Fruit fly (Drosophila melanogaster) whole organism, embryonic: ENCODE data around the gene CG12106.

Experiments
- Aef1 ChIP-seq: fragments of 200-800 bp; sonication (Bioruptor generic); IDR thresholded peaks from 3 replicates; pipeline ENCODE4 v1.3.6; 2022; ENCODE audit warnings: missing biosample characterization, missing genetic modification characterization
- Atf6 ChIP-seq: fragments of 200-800 bp; sonication (Bioruptor generic); IDR thresholded peaks from 2 replicates; pipeline ENCODE4 v1.3.6; 2022; ENCODE audit warnings: missing biosample characterization, missing genetic modification characterization
- CG10147 ChIP-seq: fragments of 200-800 bp; sonication (Bioruptor generic); optimal IDR thresholded peaks from 2 replicates; lab custom pipeline; 2019; ENCODE audit warnings: missing biosample characterization, mild to moderate bottlenecking, missing genetic modification characterization, moderate library complexity
- CG10209 ChIP-seq: fragments of 200-800 bp; sonication (Bioruptor generic); optimal IDR thresholded peaks from 3 replicates; lab custom pipeline; 2017; ENCODE audit warnings: missing biosample characterization, mild to moderate bottlenecking, missing genetic modification characterization, missing genetic modification reagents
- CG11085 ChIP-seq: fragments of 200-800 bp; sonication (Bioruptor generic); IDR thresholded peaks from 2 replicates; pipeline ENCODE4 v1.3.6; 2022; ENCODE audit warnings: missing biosample characterization, missing genetic modification characterization
- CG14441 ChIP-seq: fragments of 200-800 bp; sonication (Bioruptor generic); IDR thresholded peaks from 2 replicates; pipeline ENCODE4 v1.3.6; 2022; ENCODE audit warnings: missing biosample characterization, missing genetic modification characterization
- CG2129 ChIP-seq: fragments of 200-800 bp; sonication (Bioruptor generic); IDR thresholded peaks from 2 replicates; pipeline ENCODE4 v1.3.6; 2022; ENCODE audit warnings: missing biosample characterization, missing genetic modification characterization; ENCODE audit not compliant: partially characterized antibody
- CG2712 ChIP-seq: fragments of 200-800 bp; optimal IDR thresholded peaks from 3 replicates; lab custom pipeline; 2019; ENCODE audit warnings: missing biosample characterization, mild to moderate bottlenecking, missing genetic modification characterization, moderate library complexity
- CG32772 ChIP-seq: fragments of 200-800 bp; sonication (Bioruptor generic); IDR thresholded peaks from 2 replicates; pipeline ENCODE4 v1.3.6; 2022; ENCODE audit warnings: missing biosample characterization, missing genetic modification characterization
- CG33213 ChIP-seq: fragments of 200-800 bp; sonication (Bioruptor generic); optimal IDR thresholded peaks from 3 replicates; lab custom pipeline; 2016; ENCODE audit warnings: missing biosample characterization, missing genetic modification characterization
- CG3407 ChIP-seq: fragments of 200-800 bp; sonication (Bioruptor generic); optimal IDR thresholded peaks from 2 replicates; lab custom pipeline; 2018; ENCODE audit warnings: missing biosample characterization, mild to moderate bottlenecking, missing genetic modification characterization
- CG3995 ChIP-seq: fragments of 200-800 bp; sonication (Bioruptor generic); optimal IDR thresholded peaks from 3 replicates; lab custom pipeline; 2016; ENCODE audit warnings: missing biosample characterization, missing genetic modification characterization
- CG4820 ChIP-seq: fragments of 200-800 bp; sonication (Bioruptor generic); optimal IDR thresholded peaks from 3 replicates; lab custom pipeline; 2016; ENCODE audit warnings: missing biosample characterization, missing genetic modification characterization
- CG8944 ChIP-seq: fragments of 200-800 bp; sonication (Bioruptor generic); optimal IDR thresholded peaks from 3 replicates; lab custom pipeline; 2016; ENCODE audit warnings: missing biosample characterization, missing genetic modification characterization
- CG9727 ChIP-seq: fragments of 200-800 bp; sonication (Bioruptor generic); optimal IDR thresholded peaks from 3 replicates; lab custom pipeline; 2017; ENCODE audit warnings: missing biosample characterization, mild to moderate bottlenecking, missing genetic modification characterization
- CG9797 ChIP-seq: fragments of 200-800 bp; sonication (Bioruptor generic); optimal IDR thresholded peaks from 3 replicates; lab custom pipeline; 2018; ENCODE audit warnings: missing biosample characterization, mild to moderate bottlenecking, missing genetic modification characterization
- CG9817 ChIP-seq: fragments of 200-800 bp; sonication (Bioruptor generic); optimal IDR thresholded peaks from 2 replicates; lab custom pipeline; 2018; ENCODE audit warnings: missing biosample characterization, mild to moderate bottlenecking, missing genetic modification characterization, moderate library complexity
- CoRest ChIP-seq: fragments of 200-800 bp; sonication (Bioruptor generic); optimal IDR thresholded peaks from 3 replicates; lab custom pipeline; 2018; ENCODE audit warnings: missing biosample characterization, mild to moderate bottlenecking, missing genetic modification characterization, moderate library complexity
- Dbx ChIP-seq: fragments of 200-800 bp; sonication (Bioruptor generic); IDR thresholded peaks from 3 replicates; pipeline ENCODE4 v1.3.6; 2022; ENCODE audit warnings: missing biosample characterization, missing genetic modification characterization
- Dref ChIP-seq: fragments of 200-800 bp; sonication (Bioruptor generic); IDR thresholded peaks from 2 replicates; pipeline ENCODE4 v1.3.6; 2022; ENCODE audit warnings: missing biosample characterization, missing genetic modification characterization
- HLHmδ ChIP-seq: fragments of 200-800 bp; sonication (Bioruptor generic); optimal IDR thresholded peaks from 2 replicates; lab custom pipeline; 2018; ENCODE audit warnings: missing biosample characterization, mild to moderate bottlenecking, missing genetic modification characterization, moderate library complexity
- Hey ChIP-seq: fragments of 200-800 bp; sonication (Bioruptor generic); optimal IDR thresholded peaks from 3 replicates; lab custom pipeline; 2018; ENCODE audit warnings: missing biosample characterization, mild to moderate bottlenecking, missing genetic modification characterization
- Hmx ChIP-seq: fragments of 200-800 bp; sonication (Bioruptor generic); optimal IDR thresholded peaks from 2 replicates; lab custom pipeline; 2016; ENCODE audit warnings: missing biosample characterization, missing genetic modification characterization
- Hr51 ChIP-seq, 2 experiments: fragments of 200-800 bp; sonication (Bioruptor generic); optimal IDR thresholded peaks; 2 replicates in 1 of 2; 3 replicates in 1 of 2; lab custom pipeline; 2016 to 2018; ENCODE audit warnings: missing biosample characterization in 2 of 2, missing genetic modification characterization in 2 of 2, mild to moderate bottlenecking in 1 of 2, moderate library complexity in 1 of 2
- Lhr ChIP-seq: fragments of 200-800 bp; sonication (Bioruptor generic); optimal IDR thresholded peaks from 3 replicates; lab custom pipeline; 2017; ENCODE audit warnings: mild to moderate bottlenecking, missing biosample characterization, missing genetic modification reagents, missing genetic modification characterization
- Mad ChIP-seq: fragments of 200-800 bp; sonication (Bioruptor generic); optimal IDR thresholded peaks from 2 replicates; lab custom pipeline; 2016; ENCODE audit warnings: missing biosample characterization, missing genetic modification characterization
- Mes4 ChIP-seq: fragments of 200-800 bp; sonication (Bioruptor generic); optimal IDR thresholded peaks from 2 replicates; lab custom pipeline; 2016; ENCODE audit warnings: missing biosample characterization, missing genetic modification characterization
- NK7.1 ChIP-seq: fragments of 200-800 bp; sonication (Bioruptor generic); optimal IDR thresholded peaks from 3 replicates; lab custom pipeline; 2016; ENCODE audit warnings: missing biosample characterization, missing genetic modification characterization
- amos ChIP-seq: fragments of 200-800 bp; sonication (Bioruptor generic); IDR thresholded peaks from 2 replicates; pipeline ENCODE4 v1.3.6; 2022; ENCODE audit warnings: missing biosample characterization, missing genetic modification characterization; ENCODE audit not compliant: partially characterized antibody
- bbx ChIP-seq: fragments of 200-800 bp; sonication (Bioruptor generic); IDR thresholded peaks from 2 replicates; pipeline ENCODE4 v1.3.6; 2022; ENCODE audit warnings: missing biosample characterization, missing genetic modification characterization; ENCODE audit not compliant: partially characterized antibody
- ci ChIP-seq: fragments of 200-800 bp; sonication (Bioruptor generic); IDR thresholded peaks from 3 replicates; pipeline ENCODE4 v1.3.6; 2022; ENCODE audit warnings: missing biosample characterization, missing genetic modification characterization
- da ChIP-seq: fragments of 200-800 bp; sonication (Bioruptor generic); optimal IDR thresholded peaks from 2 replicates; lab custom pipeline; 2016; ENCODE audit warnings: missing biosample characterization, missing genetic modification characterization
- dpn ChIP-seq, 2 experiments: fragments of 200-800 bp; sonication (Bioruptor generic); optimal IDR thresholded peaks; 3 replicates each; lab custom pipeline; 2016; ENCODE audit warnings: missing biosample characterization in 2 of 2, missing genetic modification characterization in 2 of 2
- esg ChIP-seq: fragments of 200-800 bp; sonication (Bioruptor generic); conservative IDR thresholded peaks from 2 replicates; pipeline ENCODE4 v1.3.6; 2022; ENCODE audit warnings: missing biosample characterization, missing genetic modification characterization
- ftz-f1 ChIP-seq: fragments of 200-800 bp; sonication (Bioruptor generic); optimal IDR thresholded peaks from 2 replicates; lab custom pipeline; 2016; ENCODE audit warnings: missing biosample characterization, missing genetic modification characterization
- gfzf ChIP-seq: fragments of 200-800 bp; sonication (Bioruptor generic); optimal IDR thresholded peaks from 2 replicates; lab custom pipeline; 2016; ENCODE audit warnings: missing biosample characterization, mild to moderate bottlenecking, missing genetic modification characterization, moderate library complexity
- ham ChIP-seq: fragments of 200-800 bp; sonication (Bioruptor generic); IDR thresholded peaks from 2 replicates; pipeline ENCODE4 v1.3.6; 2022; ENCODE audit warnings: missing biosample characterization, missing genetic modification characterization
- ind ChIP-seq: fragments of 200-800 bp; sonication (Bioruptor generic); optimal IDR thresholded peaks from 3 replicates; lab custom pipeline; 2016; ENCODE audit warnings: missing biosample characterization, missing genetic modification characterization
- insv ChIP-seq, 2 experiments: fragments of 200-800 bp; sonication (Bioruptor generic); optimal IDR thresholded peaks; 3 replicates each; lab custom pipeline; 2016 to 2018; ENCODE audit warnings: missing biosample characterization in 2 of 2, missing genetic modification characterization in 2 of 2
- jumu ChIP-seq: fragments of 200-800 bp; sonication (Bioruptor generic); optimal IDR thresholded peaks from 3 replicates; lab custom pipeline; 2016; ENCODE audit warnings: missing biosample characterization, missing genetic modification characterization
- mam ChIP-seq: fragments of 200-800 bp; sonication (Bioruptor generic); optimal IDR thresholded peaks from 3 replicates; lab custom pipeline; 2016; ENCODE audit warnings: missing biosample characterization, missing genetic modification characterization
- pho ChIP-seq: fragments of 200-800 bp; sonication (Bioruptor generic); optimal IDR thresholded peaks from 2 replicates; lab custom pipeline; 2016; ENCODE audit warnings: missing biosample characterization, missing genetic modification characterization
- prd ChIP-seq, 3 experiments: fragments of >200 bp in 2 of 3; fragments of 200-800 bp in 1 of 3; sonication (Bioruptor generic) in 1 of 3; optimal IDR thresholded peaks in 2 of 3; IDR thresholded peaks in 1 of 3; 2 replicates in 2 of 3; 3 replicates in 1 of 3; pipeline versions ENCODE4 v1.3.6 to Lab custom; 2017 to 2022; ENCODE audit warnings: missing biosample characterization in 1 of 3, missing genetic modification characterization in 1 of 3
- scrt ChIP-seq: fragments of 200-800 bp; sonication (Bioruptor generic); optimal IDR thresholded peaks from 2 replicates; lab custom pipeline; 2018; ENCODE audit warnings: missing biosample characterization, mild to moderate bottlenecking, missing genetic modification characterization, moderate library complexity
- sima ChIP-seq: fragments of 200-800 bp; sonication (Bioruptor generic); optimal IDR thresholded peaks from 2 replicates; lab custom pipeline; 2016; ENCODE audit warnings: missing biosample characterization, missing genetic modification characterization
- sob ChIP-seq: fragments of 200-800 bp; sonication (Bioruptor generic); IDR thresholded peaks from 2 replicates; pipeline ENCODE4 v1.3.6; 2022; ENCODE audit warnings: missing biosample characterization, missing genetic modification characterization
- stc ChIP-seq: fragments of 200-800 bp; sonication (Bioruptor generic); IDR thresholded peaks from 2 replicates; pipeline ENCODE4 v1.3.6; 2022; ENCODE audit warnings: missing biosample characterization, missing genetic modification characterization
- tgo ChIP-seq: fragments of 200-800 bp; sonication (Bioruptor generic); IDR thresholded peaks from 3 replicates; pipeline ENCODE4 v1.3.6; 2022; ENCODE audit warnings: missing biosample characterization, missing genetic modification characterization
- tup ChIP-seq: fragments of 200-800 bp; sonication (Bioruptor generic); optimal IDR thresholded peaks from 2 replicates; lab custom pipeline; 2016; ENCODE audit warnings: missing biosample characterization, mild to moderate bottlenecking, missing genetic modification characterization, moderate library complexity

Gene CG12106

DNA sequence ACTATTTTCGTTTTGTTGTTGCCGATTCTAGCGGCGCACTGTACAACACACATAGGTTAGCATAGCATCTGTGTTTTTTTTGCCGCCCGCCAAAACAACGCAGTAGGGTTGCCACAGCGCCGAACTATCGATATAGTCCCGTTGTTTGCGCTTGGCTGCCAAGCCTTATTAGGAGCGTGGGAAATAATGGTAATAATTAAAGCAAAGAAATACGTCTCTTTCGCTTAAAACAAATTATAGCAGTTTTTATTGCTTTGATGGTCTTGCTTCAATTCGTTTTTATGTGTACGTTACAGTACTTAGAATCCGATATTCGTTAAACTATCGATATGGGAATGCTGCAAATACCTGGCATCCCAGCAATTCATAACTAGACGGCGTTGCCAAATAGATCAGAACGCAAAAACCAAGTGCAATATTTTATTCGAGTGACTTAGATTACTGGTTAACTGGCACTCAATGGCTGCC is 49.8 kb downstream of the CG12106 start, which contains the start of the genes mxc and Larp7 (continued):
- TF ChIP-seq CG10209 (GFP tag; lab: Kevin White, UChicago) (peak; percentile 27), ind (GFP tag; lab: Kevin White, UChicago) (peak; percentile 69), insv (GFP tag; optimal IDR thresholded peaks at IDR 0.05; lab: Kevin White, UChicago) (peak in 1 of 2 experiments; percentile 63), sima (GFP tag; lab: Kevin White, UChicago) (no peak), CG32772 (GFP tag; lab: Robert Waterston, UW) (peak; percentile 41; the same call in 1 of the 2 replicates), CG10147 (GFP tag; lab: Kevin White, UChicago) (no peak), esg (GFP tag; lab: Robert Waterston, UW) (peak; percentile 40; the same call in 1 of the 2 replicates), CG33213 (GFP tag; lab: Kevin White, UChicago) (peak; percentile 48), ci (GFP tag; lab: Robert Waterston, UW) (0 out of 3 replicates have a peak, but pooled peaks have one; percentile 51), da (GFP tag; lab: Kevin White, UChicago) (peak; percentile 70), prd (optimal IDR thresholded peaks at IDR 0.05; lab: Kevin White, UChicago) (no peak), prd (GFP tag; IDR thresholded peaks at IDR 0.05; lab: Robert Waterston, UW) (peak; percentile 73; the same call in 2 of the 3 replicates), CG3995 (GFP tag; lab: Kevin White, UChicago) (peak; percentile 11), Mes4 (peak; percentile 40), NK7.1 (GFP tag; lab: Kevin White, UChicago) (no peak), CoRest (tag; lab: Kevin White, UChicago) (peak; percentile 79), Lhr (GFP tag; lab: Kevin White, UChicago) (peak; percentile 25), scrt (GFP tag; lab: Kevin White, UChicago) (no peak), amos (GFP tag; lab: Robert Waterston, UW) (peak; percentile 71), Hmx (GFP tag; lab: Kevin White, UChicago) (peak; percentile 40), Dbx (GFP tag; lab: Robert Waterston, UW) (peak; percentile 58; the same call in 1 of the 3 replicates), CG14441 (peak; percentile 52; the same call in 1 of the 2 replicates), CG2712 (tag; lab: Kevin White, UChicago) (peak; percentile 64), mam (GFP tag; lab: Kevin White, UChicago) (peak; percentile 69), Aef1 (peak; percentile 62), Dref (GFP tag; lab: Robert Waterston, UW) (peak; percentile 56), sob (GFP tag; lab: Robert Waterston, UW) (peak; percentile 38; the same call in 1 of the 2 replicates), bbx (GFP tag; lab: Robert Waterston, UW) (peak; percentile 62), stc (GFP tag; lab: Robert Waterston, UW) (peak; percentile 16; the same call in 1 of the 2 replicates), jumu (GFP tag; lab: Kevin White, UChicago) (peak; percentile 75), tup (peak; percentile 4), ham (GFP tag; lab: Robert Waterston, UW) (no peak), Hey (no peak), CG9727 (peak; percentile 61), CG3407 (GFP tag; lab: Kevin White, UChicago) (no peak), HLHmδ (GFP tag; lab: Kevin White, UChicago) (no peak), CG4820 (GFP tag; lab: Kevin White, UChicago) (peak; percentile 41), dpn (GFP tag; optimal IDR thresholded peaks at IDR 0.05; lab: Kevin White, UChicago) (peak; percentile 66 to 73), CG11085 (0 out of 2 replicates have a peak, but pooled peaks have one; percentile 34), Mad (GFP tag; lab: Kevin White, UChicago) (peak; percentile 47), Atf6 (GFP tag; lab: Robert Waterston, UW) (peak; percentile 40; the same call in 1 of the 2 replicates), tgo (GFP tag; lab: Robert Waterston, UW) (peak; percentile 45), gfzf (GFP tag; lab: Kevin White, UChicago) (peak; percentile 45), CG2129 (peak; percentile 80), pho (GFP tag; lab: Kevin White, UChicago) (peak; percentile 70), Hr51 (GFP tag; optimal IDR thresholded peaks at IDR 0.05; lab: Kevin White, UChicago) (peak in 1 of 2 experiments; percentile 42), CG9797 (GFP tag; lab: Kevin White, UChicago) (peak; percentile 53), ftz-f1 (GFP tag; lab: Kevin White, UChicago) (peak; percentile 13), CG8944 (GFP tag; lab: Kevin White, UChicago) (peak; percentile 64), CG9817 (tag; lab: Kevin White, UChicago) (peak; percentile 73)
